Fruit fly (Drosophila melanogaster): ENCODE results near the gene CG13627.

Gene CG13627

dm6 chr3R:24712375-24712830 lies at the start of gene CG13627, which contains the start of gene CG46316:
Gene CG13627, plus strand, starts transcription at chr3R:24712780.
Gene CG46316, plus strand, starts transcription at chr3R:24712780.
- TF ChIP-seq acj6 (GFP tag; optimal IDR thresholded peaks at IDR 0.05) (no peak), Eip78C (GFP tag) (peak; percentile 72), salr (GFP tag; optimal IDR thresholded peaks at IDR 0.05) (no peak), svp (GFP tag) (peak; percentile 60), Sox102F (GFP tag; optimal IDR thresholded peaks at IDR 0.05) (peak; percentile 43), spab (GFP tag; optimal IDR thresholded peaks at IDR 0.05) (no peak), CG10631 (GFP tag; optimal IDR thresholded peaks at IDR 0.05) (no peak), CG8632 (GFP tag; optimal IDR thresholded peaks at IDR 0.05) (no peak), Gug (GFP tag; IDR thresholded peaks at IDR 0.05) (no peak), CG8119 (GFP tag; IDR thresholded peaks at IDR 0.05) (peak; percentile 46; the same call in 2 of the 3 replicates), achi (GFP tag; optimal IDR thresholded peaks at IDR 0.05) (peak; percentile 17), Blimp-1 (GFP tag; optimal IDR thresholded peaks at IDR 0.05) (peak; percentile 95), CG6276 (GFP tag; optimal IDR thresholded peaks at IDR 0.05) (peak; percentile 9), Met (GFP tag; optimal IDR thresholded peaks at IDR 0.05) (peak; percentile 10), OdsH (GFP tag; optimal IDR thresholded peaks at IDR 0.05) (no peak), CG3032 (tag; optimal IDR thresholded peaks at IDR 0.05) (no peak), CG34406 (GFP tag; optimal IDR thresholded peaks at IDR 0.05) (no peak), dsx (GFP tag; optimal IDR thresholded peaks at IDR 0.05; ENCODE audit: poor library complexity, severe bottlenecking) (no peak), eg (GFP tag; IDR thresholded peaks at IDR 0.05) (peak; percentile 43; the same call in 1 of the 3 replicates), Eip75B (GFP tag; optimal IDR thresholded peaks at IDR 0.05) (peak; percentile 17), Lpt (GFP tag; optimal IDR thresholded peaks at IDR 0.05) (peak; percentile 3)

dm6 chr3R:24663044-24663443 lies 49.5 kb upstream of the CG13627 start:
- TF ChIP-seq eg (GFP tag; IDR thresholded peaks at IDR 0.05) (no peak), Smox (GFP tag; optimal IDR thresholded peaks at IDR 0.05) (no peak), CG6792 (GFP tag; optimal IDR thresholded peaks at IDR 0.05) (no peak), CG10631 (GFP tag; optimal IDR thresholded peaks at IDR 0.05) (no peak), CG3919 (GFP tag; optimal IDR thresholded peaks at IDR 0.05) (no peak), CG1621 (tag; optimal IDR thresholded peaks at IDR 0.05) (no peak), Eip78C (GFP tag) (no peak), CG31627 (GFP tag; optimal IDR thresholded peaks at IDR 0.05) (no peak), CG32006 (GFP tag; optimal IDR thresholded peaks at IDR 0.05) (no peak), CG11902 (GFP tag; optimal IDR thresholded peaks at IDR 0.05) (no peak), CG34406 (GFP tag; optimal IDR thresholded peaks at IDR 0.05) (no peak), Hr4 (GFP tag; optimal IDR thresholded peaks at IDR 0.05) (no peak), fd59A (GFP tag; optimal IDR thresholded peaks at IDR 0.05) (no peak)

dm6 chr3R:24667538-24668207 lies 44.9 kb upstream of the CG13627 start:
- TF ChIP-seq CG32006 (GFP tag; optimal IDR thresholded peaks at IDR 0.05) (peak; percentile 18), CG8632 (GFP tag; optimal IDR thresholded peaks at IDR 0.05) (no peak)

- TF ChIP-seq CG6854 (GFP tag; optimal IDR thresholded peaks at IDR 0.05) (no peak), Eip93F (GFP tag; optimal IDR thresholded peaks at IDR 0.05) (no peak), cyc (GFP tag; optimal IDR thresholded peaks at IDR 0.05) (no peak), CG10669 (GFP tag; optimal IDR thresholded peaks at IDR 0.05) (no peak), Hr38 (GFP tag; optimal IDR thresholded peaks at IDR 0.05) (no peak), net (GFP tag; optimal IDR thresholded peaks at IDR 0.05) (no peak), CG6792 (GFP tag; optimal IDR thresholded peaks at IDR 0.05) (no peak), fd59A (GFP tag; optimal IDR thresholded peaks at IDR 0.05) (no peak), CG31627 (GFP tag; optimal IDR thresholded peaks at IDR 0.05) (no peak), CG6163 (GFP tag; IDR thresholded peaks at IDR 0.05) (no peak), CG32006 (GFP tag; optimal IDR thresholded peaks at IDR 0.05) (no peak), Eip78C (GFP tag) (no peak)
Observed at dm6 chr3R:24671662-24672061, 40.9 kb upstream of the CG13627 start.

Measured in whole organism, prepupa.